Worm (Caenorhabditis elegans) whole organism, L4 larva: ENCODE data around the gene zipt-2.1.
A peak's percentile ranks its signal among the peaks of the same experiment; 100 is the strongest.

ENCODE experiments used
- Y5F2A.4 ChIP-seq: fragments of 200-800 bp; sonication (Bioruptor generic); optimal IDR thresholded peaks from 2 replicates; lab custom pipeline; 2018; ENCODE audit warnings: mild to moderate bottlenecking, missing genetic modification characterization, missing compliant biosample characterization
- ceh-20 ChIP-seq: fragments of 200-800 bp; sonication (Bioruptor generic); IDR thresholded peaks from 2 replicates; pipeline ENCODE4 v1.3.6; 2022; ENCODE audit warnings: missing genetic modification reagents, missing genetic modification characterization, missing compliant biosample characterization
- dve-1 ChIP-seq: sonication (generic microtip); optimal IDR thresholded peaks from 2 replicates; lab custom pipeline; 2017; ENCODE audit warnings: antibody characterized with exemption, mild to moderate bottlenecking, missing genetic modification characterization, missing compliant biosample characterization; ENCODE audit not compliant: insufficient read depth
- fkh-10 ChIP-seq: fragments of 150-350 bp; optimal IDR thresholded peaks from 2 replicates; lab custom pipeline; 2014; ENCODE audit warnings: missing biosample characterization, missing genetic modification reagents, missing genetic modification characterization
- mdl-1 ChIP-seq, 2 experiments: fragments of 150-350 bp in 1 of 2; sonication (generic microtip) in 1 of 2; optimal IDR thresholded peaks; 2 replicates each; lab custom pipeline; 2014 to 2017; ENCODE audit warnings: missing biosample characterization in 2 of 2, missing genetic modification characterization in 2 of 2
- nhr-237 ChIP-seq: sonication (generic microtip); optimal IDR thresholded peaks from 2 replicates; lab custom pipeline; 2017; ENCODE audit warnings: missing biosample characterization, missing genetic modification characterization
- nhr-48 ChIP-seq: sonication (generic microtip); optimal IDR thresholded peaks from 2 replicates; lab custom pipeline; 2016; ENCODE audit warnings: mild to moderate bottlenecking, missing genetic modification characterization, missing compliant biosample characterization
- skn-1 ChIP-seq: fragments of 150-350 bp; optimal IDR thresholded peaks from 2 replicates; lab custom pipeline; 2014; ENCODE audit warnings: missing biosample characterization, missing genetic modification characterization
- unc-39 ChIP-seq: sonication (generic microtip); optimal IDR thresholded peaks from 2 replicates; lab custom pipeline; 2017; ENCODE audit warnings: missing biosample characterization, missing genetic modification characterization
- ztf-11 ChIP-seq: fragments of 150-350 bp; optimal IDR thresholded peaks from 2 replicates; lab custom pipeline; 2014; ENCODE audit warnings: missing biosample characterization, missing genetic modification characterization

DNA sequence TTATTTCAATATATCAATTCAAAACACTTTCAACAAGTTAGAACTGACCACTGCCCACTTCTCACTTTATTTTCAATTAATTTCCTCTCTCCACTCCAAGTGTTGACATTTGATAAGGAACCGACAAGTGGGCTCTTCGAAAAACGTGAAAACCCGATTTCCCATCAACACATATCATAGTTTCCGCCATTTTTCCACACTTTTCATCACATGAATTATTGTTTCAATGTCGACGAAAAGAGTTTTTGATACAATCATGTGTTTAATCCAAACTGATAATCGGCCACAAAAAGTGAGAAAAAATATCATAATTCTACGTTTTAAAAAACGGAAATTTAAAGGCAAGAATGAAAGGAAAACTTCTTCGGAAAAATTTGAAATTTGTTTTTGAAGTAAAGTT, 3.8 kb upstream of the zipt-2.1 start:
- TF ChIP-seq Y5F2A.4 (GFP tag; lab: Kevin White, UChicago) (no peak), unc-39 (no peak), fkh-10 (GFP tag; lab: Kevin White, UChicago) (no peak), ztf-11 (tag; lab: Kevin White, UChicago) (no peak), skn-1 (tag; lab: Kevin White, UChicago) (no peak), dve-1 (tag; lab: Kevin White, UChicago) (peak; percentile 82), nhr-237 (tag; lab: Kevin White, UChicago) (no peak), ceh-20 (GFP tag; lab: Robert Waterston, UW) (no peak), nhr-48 (tag; lab: Kevin White, UChicago) (no peak), mdl-1 (tag; optimal IDR thresholded peaks at IDR 0.05; lab: Kevin White, UChicago) (no peak)
